Worm (Caenorhabditis elegans): Measurements from ENCODE around the gene Y54G2A.41.

The Y54G2A.41 gene

DNA sequence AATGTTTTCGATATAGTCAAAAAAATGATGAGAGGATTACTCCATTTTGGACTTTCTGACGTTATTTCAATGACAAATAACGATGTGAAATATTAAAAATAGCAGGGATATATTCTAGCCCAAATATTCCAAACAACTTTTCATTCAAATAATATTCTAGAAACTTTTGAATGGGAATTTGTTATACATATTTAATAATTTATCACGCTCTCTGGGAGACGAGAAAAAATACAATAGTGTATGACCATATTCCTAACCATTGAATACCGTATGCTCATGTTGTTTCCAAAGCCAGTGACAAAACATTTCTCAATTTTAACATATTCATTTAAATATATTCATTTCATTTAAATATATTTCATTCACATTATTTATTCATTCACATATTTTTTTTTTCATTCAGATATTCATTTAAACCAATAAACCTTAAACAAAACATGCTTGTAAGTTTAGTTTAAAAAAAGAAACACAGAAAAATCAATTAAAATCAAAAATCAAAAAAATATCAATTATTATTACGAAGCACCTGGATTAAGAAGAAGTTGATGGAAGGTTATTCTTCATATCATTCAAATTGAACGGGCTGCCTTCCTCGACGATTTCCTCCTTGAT lies 42.0 kb upstream of the Y54G2A.41 start:
- peak; percentile 23 for TF ChIP-seq aha-1 (tag)
- no peak for TF ChIP-seq nhr-76 (tag; optimal IDR thresholded peaks at IDR 0.05)
- peak; percentile 93 for TF ChIP-seq lin-1 (GFP tag; IDR thresholded peaks at IDR 0.05)
- TF ChIP-seq tra-1 (GFP tag; IDR thresholded peaks at IDR 0.05) = 0 out of 2 replicates have a peak, but pooled peaks have one; percentile 57
- TF ChIP-seq mes-2 (tag; optimal IDR thresholded peaks at IDR 0.05; ENCODE audit: poor library complexity, severe bottlenecking) = no peak
- TF ChIP-seq tag-97 (GFP tag; IDR thresholded peaks at IDR 0.05) = no peak
- TF ChIP-seq D1046.2 (GFP tag; IDR thresholded peaks at IDR 0.05) = 0 out of 2 replicates have a peak, but pooled peaks have one; percentile 37
- TF ChIP-seq ztf-7 (tag; optimal IDR thresholded peaks at IDR 0.05) = no peak
- no peak for TF ChIP-seq ceh-62 (tag; optimal IDR thresholded peaks at IDR 0.05)
- TF ChIP-seq snpc-4 (tag; optimal IDR thresholded peaks at IDR 0.05) = no peak
- no peak for TF ChIP-seq lir-3 (tag; optimal IDR thresholded peaks at IDR 0.05)
- no peak for TF ChIP-seq aly-2 (tag; optimal IDR thresholded peaks at IDR 0.05)
- TF ChIP-seq hif-1 (tag; optimal IDR thresholded peaks at IDR 0.05) = no peak
- 0 out of 2 replicates have a peak, but pooled peaks have one; percentile 29 for TF ChIP-seq Y48G9A.11 (GFP tag; IDR thresholded peaks at IDR 0.05)
- TF ChIP-seq Y105C5A.15 (GFP tag; IDR thresholded peaks at IDR 0.05) = peak; percentile 84
- peak; percentile 69 for TF ChIP-seq php-3 (GFP tag; IDR thresholded peaks at IDR 0.05)
- peak; percentile 66 for TF ChIP-seq nhr-102 (tag; optimal IDR thresholded peaks at IDR 0.05)
- 0 out of 2 replicates have a peak, but pooled peaks have one; percentile 63 for TF ChIP-seq dmd-8 (GFP tag; IDR thresholded peaks at IDR 0.05)
- TF ChIP-seq saeg-2 (GFP tag; IDR thresholded peaks at IDR 0.05) = 0 out of 2 replicates have a peak, but pooled peaks have one; percentile 16
- no peak for TF ChIP-seq nhr-10 (tag; optimal IDR thresholded peaks at IDR 0.05)
- TF ChIP-seq fos-1 (tag; optimal IDR thresholded peaks at IDR 0.05) = no peak
- TF ChIP-seq snpc-1.2 (GFP tag; IDR thresholded peaks at IDR 0.05) = peak; percentile 67; the same call in 1 of the 2 replicates
- no peak for TF ChIP-seq nhr-48 (tag; optimal IDR thresholded peaks at IDR 0.05)
- no peak for TF ChIP-seq mdl-1 (tag; optimal IDR thresholded peaks at IDR 0.05)
- no peak; the same call in none of the 2 replicates for TF ChIP-seq T26A8.4 (GFP tag; IDR thresholded peaks at IDR 0.05)
- TF ChIP-seq arid-1 (GFP tag; conservative IDR thresholded peaks at IDR 0.05) = peak; percentile 83; the same call in 1 of the 2 replicates
- TF ChIP-seq set-16 (GFP tag; IDR thresholded peaks at IDR 0.05) = no peak
- peak; percentile 76 for TF ChIP-seq nhr-42 (GFP tag; IDR thresholded peaks at IDR 0.05)
- no peak for TF ChIP-seq unc-39 (tag; optimal IDR thresholded peaks at IDR 0.05)
- no peak for TF ChIP-seq daf-12 (tag; optimal IDR thresholded peaks at IDR 0.05)
- no peak for TF ChIP-seq nhr-6 (tag; optimal IDR thresholded peaks at IDR 0.05)
- TF ChIP-seq skn-1 (tag; optimal IDR thresholded peaks at IDR 0.05) = no peak
- TF ChIP-seq ces-1 (GFP tag; optimal IDR thresholded peaks at IDR 0.05) = no peak
- TF ChIP-seq nhr-237 (tag; optimal IDR thresholded peaks at IDR 0.05) = no peak
- TF ChIP-seq nhr-77 (tag; optimal IDR thresholded peaks at IDR 0.05) = no peak
- TF ChIP-seq ztf-11 (tag; optimal IDR thresholded peaks at IDR 0.05) = no peak
- TF ChIP-seq dmd-6 (GFP tag; IDR thresholded peaks at IDR 0.05) = no peak
- TF ChIP-seq nhr-25 (tag; optimal IDR thresholded peaks at IDR 0.05; ENCODE audit: borderline replicate concordance, insufficient read depth) = no peak
- TF ChIP-seq ama-1 (optimal IDR thresholded peaks at IDR 0.05) = no peak
- TF ChIP-seq ctbp-1 (GFP tag; IDR thresholded peaks at IDR 0.05) = no peak
- no peak for TF ChIP-seq ceh-32 (tag; optimal IDR thresholded peaks at IDR 0.05; ENCODE audit: poor library complexity)
- TF ChIP-seq jun-1 (tag; optimal IDR thresholded peaks at IDR 0.05) = no peak
- no peak for TF ChIP-seq pqm-1 (tag; optimal IDR thresholded peaks at IDR 0.05)
- no peak for TF ChIP-seq ceh-28 (tag; optimal IDR thresholded peaks at IDR 0.05)
- no peak for TF ChIP-seq mxl-2 (GFP tag; conservative IDR thresholded peaks at IDR 0.05)
- TF ChIP-seq zip-11 (GFP tag; IDR thresholded peaks at IDR 0.05) = no peak
- TF ChIP-seq F37D6.2 (tag; optimal IDR thresholded peaks at IDR 0.05) = no peak
- no peak for TF ChIP-seq rbr-2 (tag; optimal IDR thresholded peaks at IDR 0.05)
- TF ChIP-seq ceh-20 (GFP tag; IDR thresholded peaks at IDR 0.05) = no peak
- peak; percentile 92 for TF ChIP-seq dve-1 (tag; optimal IDR thresholded peaks at IDR 0.05; ENCODE audit: insufficient read depth)
- no peak for TF ChIP-seq zag-1 (tag; optimal IDR thresholded peaks at IDR 0.05)
- peak; percentile 90 for TF ChIP-seq daf-19 (GFP tag; conservative IDR thresholded peaks at IDR 0.05)
